Worm (Caenorhabditis elegans) whole organism, L3 larva: ENCODE data around the gene vit-2.

Source experiments
- daf-12 ChIP-seq: fragments of 150-350 bp; optimal IDR thresholded peaks from 2 replicates; lab custom pipeline; 2014; ENCODE audit warnings: missing biosample characterization, missing genetic modification reagents, missing genetic modification characterization
- eor-1 ChIP-seq, 2 experiments: fragments of 150-350 bp; optimal IDR thresholded peaks; 2 replicates each; lab custom pipeline; 2014 to 2018; ENCODE audit warnings: missing biosample characterization in 2 of 2, missing genetic modification characterization in 2 of 2
- fkh-10 ChIP-seq: sonication (generic microtip); optimal IDR thresholded peaks from 2 replicates; lab custom pipeline; 2017; ENCODE audit warnings: missing biosample characterization, missing genetic modification reagents, missing genetic modification characterization
- lin-15B ChIP-seq: fragments of 150-350 bp; optimal IDR thresholded peaks from 2 replicates; lab custom pipeline; 2014; ENCODE audit warnings: missing biosample characterization, missing genetic modification characterization
- nfya-1 ChIP-seq: sonication (generic microtip); optimal IDR thresholded peaks from 2 replicates; lab custom pipeline; 2017; ENCODE audit warnings: missing genetic modification characterization, mild to moderate bottlenecking, missing compliant biosample characterization, antibody characterized with exemption, moderate library complexity; ENCODE audit not compliant: insufficient read depth
- nhr-12 ChIP-seq: fragments of 150-350 bp; optimal IDR thresholded peaks from 2 replicates; lab custom pipeline; 2014; ENCODE audit warnings: missing biosample characterization, missing genetic modification characterization
- nhr-77 ChIP-seq: fragments of 150-350 bp; optimal IDR thresholded peaks from 2 replicates; lab custom pipeline; 2014; ENCODE audit warnings: missing biosample characterization, missing genetic modification characterization
- unc-39 ChIP-seq: sonication (generic microtip); optimal IDR thresholded peaks from 4 replicates; lab custom pipeline; 2017; ENCODE audit warnings: missing biosample characterization, missing genetic modification characterization
- zag-1 ChIP-seq: fragments of 150-350 bp; optimal IDR thresholded peaks from 2 replicates; lab custom pipeline; 2014; ENCODE audit warnings: missing biosample characterization, missing genetic modification characterization

- TF ChIP-seq lin-15B (tag; lab: Kevin White, UChicago) (no peak), nhr-77 (tag; lab: Kevin White, UChicago) (no peak), eor-1 (tag; optimal IDR thresholded peaks at IDR 0.05; lab: Kevin White, UChicago) (no peak), zag-1 (tag; lab: Kevin White, UChicago) (no peak), fkh-10 (GFP tag; lab: Kevin White, UChicago) (no peak), nhr-12 (no peak), daf-12 (tag; lab: Kevin White, UChicago) (no peak), nfya-1 (tag; lab: Kevin White, UChicago) (no peak), unc-39 (no peak)
Observed at ce11 chrX:5124288-5124687, 23.4 kb downstream of the vit-2 start.
